Worm (Caenorhabditis elegans): ENCODE data around the gene F52E1.2.

F52E1.2 gene

ce11 chrV:8444357-8444856 lies 34.0 kb downstream of the F52E1.2 start, which contains the start of gene lmd-3:
Gene lmd-3 (minus strand): TSS chrV:8444806.
- no peak for TF ChIP-seq unc-62 (GFP tag; optimal IDR thresholded peaks at IDR 0.05)

- TF ChIP-seq unc-62 (GFP tag; optimal IDR thresholded peaks at IDR 0.05), result no peak
These were observed 35.2 kb downstream of the F52E1.2 start for ce11 chrV:8445636-8446035.

- TF ChIP-seq unc-62 (GFP tag; optimal IDR thresholded peaks at IDR 0.05), result no peak
These were observed 37.5 kb downstream of the F52E1.2 start, which contains the start of gene T23B12.5 for ce11 chrV:8447928-8448327. Gene T23B12.5 (minus strand): TSS chrV:8448028.

ce11 chrV:8449241-8449640 lies 38.8 kb downstream of the F52E1.2 start:
- TF ChIP-seq unc-62 (GFP tag; optimal IDR thresholded peaks at IDR 0.05), result no peak

- no peak for TF ChIP-seq unc-62 (GFP tag; optimal IDR thresholded peaks at IDR 0.05)
These were observed 40.3 kb downstream of the F52E1.2 start for ce11 chrV:8450690-8451089.

- TF ChIP-seq unc-62 (GFP tag; optimal IDR thresholded peaks at IDR 0.05), result no peak
These were observed 44.6 kb downstream of the F52E1.2 start, which contains the start of gene T23B12.11 for ce11 chrV:8454995-8455446. Gene T23B12.11 (plus strand): TSS chrV:8455396.

ce11 chrV:8460306-8460705 lies 49.9 kb downstream of the F52E1.2 start, which contains the start of gene T23B12.6:
Gene T23B12.6 (minus strand): TSS chrV:8460419.
- TF ChIP-seq unc-62 (GFP tag; optimal IDR thresholded peaks at IDR 0.05), result no peak

- TF ChIP-seq unc-62 (GFP tag; optimal IDR thresholded peaks at IDR 0.05), result no peak
These were observed 50.4 kb downstream of the F52E1.2 start for ce11 chrV:8460800-8461199.

All from whole organism, dauer.